Worm (Caenorhabditis elegans) whole organism, L4 larva: ENCODE results near the gene B0244.7.

Experiments used
- D1046.2 ChIP-seq: fragments of 200-800 bp; sonication (Bioruptor generic); IDR thresholded peaks from 2 replicates; pipeline ENCODE4 v1.3.6; 2022; ENCODE audit warnings: missing genetic modification characterization, missing compliant biosample characterization
- F44E2.7 ChIP-seq: fragments of 200-800 bp; sonication (Bioruptor generic); IDR thresholded peaks from 2 replicates; pipeline ENCODE4 v2.1.2; 2022; ENCODE audit warnings: missing genetic modification characterization, missing compliant biosample characterization
- R02D3.7 ChIP-seq: fragments of 150-350 bp; sonication (generic microtip); optimal IDR thresholded peaks from 3 replicates; lab custom pipeline; 2014; ENCODE audit warnings: missing biosample characterization, missing genetic modification characterization
- T26A8.4 ChIP-seq: fragments of 200-800 bp; sonication (Bioruptor generic); IDR thresholded peaks from 2 replicates; pipeline ENCODE4 v1.3.6; 2022; ENCODE audit warnings: missing genetic modification characterization, missing compliant biosample characterization
- Y105C5A.15 ChIP-seq: fragments of 200-800 bp; sonication (Bioruptor generic); IDR thresholded peaks from 2 replicates; pipeline ENCODE4 v1.3.6; 2022; ENCODE audit warnings: missing genetic modification characterization, missing compliant biosample characterization
- Y5F2A.4 ChIP-seq: fragments of 200-800 bp; sonication (Bioruptor generic); optimal IDR thresholded peaks from 2 replicates; lab custom pipeline; 2018; ENCODE audit warnings: mild to moderate bottlenecking, missing genetic modification characterization, missing compliant biosample characterization
- ZK546.5 ChIP-seq, 2 experiments: sonication (generic microtip); optimal IDR thresholded peaks; 2 replicates each; lab custom pipeline; 2017; ENCODE audit warnings: missing biosample characterization in 2 of 2, missing genetic modification characterization in 2 of 2
- aly-2 ChIP-seq: sonication (generic microtip); optimal IDR thresholded peaks from 2 replicates; lab custom pipeline; 2018; ENCODE audit warnings: missing biosample characterization, missing genetic modification characterization
- ama-1 ChIP-seq: fragments of 150-350 bp; optimal IDR thresholded peaks from 2 replicates; lab custom pipeline; 2014; ENCODE audit warnings: inconsistent platforms, mixed read lengths
- attf-4 ChIP-seq: sonication (generic microtip); optimal IDR thresholded peaks from 3 replicates; lab custom pipeline; 2017; ENCODE audit warnings: missing biosample characterization, missing genetic modification characterization
- ceh-32 ChIP-seq: sonication (generic microtip); optimal IDR thresholded peaks from 2 replicates; lab custom pipeline; 2016; ENCODE audit warnings: mild to moderate bottlenecking, missing genetic modification characterization, missing compliant biosample characterization; ENCODE audit not compliant: poor library complexity
- ceh-44 ChIP-seq: fragments of 200-800 bp; sonication (Bioruptor generic); IDR thresholded peaks from 2 replicates; pipeline ENCODE4 v1.3.6; 2022; ENCODE audit warnings: missing genetic modification reagents, missing genetic modification characterization, missing compliant biosample characterization
- ceh-62 ChIP-seq: sonication (generic microtip); optimal IDR thresholded peaks from 2 replicates; lab custom pipeline; 2017; ENCODE audit warnings: missing biosample characterization, missing genetic modification characterization
- ceh-82 ChIP-seq: sonication (generic microtip); optimal IDR thresholded peaks from 2 replicates; lab custom pipeline; 2017; ENCODE audit warnings: missing biosample characterization, missing genetic modification characterization
- ces-1 ChIP-seq: fragments of 150-350 bp; sonication (generic microtip); optimal IDR thresholded peaks from 4 replicates; lab custom pipeline; 2014; ENCODE audit warnings: missing biosample characterization, missing genetic modification reagents, missing genetic modification characterization
- ctbp-1 ChIP-seq: fragments of 200-800 bp; sonication (Bioruptor generic); IDR thresholded peaks from 2 replicates; pipeline ENCODE4 v1.3.6; 2022; ENCODE audit warnings: missing genetic modification reagents, missing genetic modification characterization, missing compliant biosample characterization
- daf-12 ChIP-seq: fragments of 150-350 bp; optimal IDR thresholded peaks from 2 replicates; lab custom pipeline; 2014; ENCODE audit warnings: missing biosample characterization, missing genetic modification reagents, missing genetic modification characterization
- daf-16 ChIP-seq, 3 experiments: sonication (generic microtip); optimal IDR thresholded peaks; 2 replicates each; lab custom pipeline; 2016 to 2017; ENCODE audit warnings: missing genetic modification characterization in 3 of 3, missing genetic modification reagents in 3 of 3, mild to moderate bottlenecking in 2 of 3, missing compliant biosample characterization in 2 of 3, missing biosample characterization in 1 of 3, moderate library complexity in 1 of 3
- daf-8 ChIP-seq: fragments of 200-800 bp; sonication (Bioruptor generic); IDR thresholded peaks from 2 replicates; pipeline ENCODE4 v1.3.6; 2022; ENCODE audit warnings: missing genetic modification characterization, missing compliant biosample characterization
- dmd-6 ChIP-seq: fragments of 200-800 bp; sonication (Bioruptor generic); IDR thresholded peaks from 2 replicates; pipeline ENCODE4 v1.3.6; 2022; ENCODE audit warnings: missing genetic modification reagents, missing genetic modification characterization, missing compliant biosample characterization
- dpl-1 ChIP-seq: fragments of 150-350 bp; optimal IDR thresholded peaks from 2 replicates; lab custom pipeline; 2014; ENCODE audit warnings: missing biosample characterization, missing genetic modification reagents, missing genetic modification characterization
- hif-1 ChIP-seq, 2 experiments: sonication (generic microtip); optimal IDR thresholded peaks; 2 replicates each; lab custom pipeline; 2016 to 2017; ENCODE audit warnings: missing compliant biosample characterization in 2 of 2, missing genetic modification characterization in 2 of 2, missing genetic modification reagents in 2 of 2, missing genotype in 2 of 2, mild to moderate bottlenecking in 1 of 2
- hlh-11 ChIP-seq: fragments of 200-800 bp; sonication (Bioruptor generic); optimal IDR thresholded peaks from 2 replicates; lab custom pipeline; 2018; ENCODE audit warnings: mild to moderate bottlenecking, missing genetic modification characterization, missing compliant biosample characterization
- hlh-30 ChIP-seq: sonication (generic microtip); optimal IDR thresholded peaks from 2 replicates; lab custom pipeline; 2017; ENCODE audit warnings: antibody characterized with exemption, mild to moderate bottlenecking, missing genetic modification characterization, missing compliant biosample characterization; ENCODE audit not compliant: insufficient read depth
- hmg-1.1 ChIP-seq: fragments of 200-800 bp; sonication (Bioruptor generic); IDR thresholded peaks from 2 replicates; pipeline ENCODE4 v1.3.6; 2022; ENCODE audit warnings: missing genetic modification reagents, missing genetic modification characterization, missing compliant biosample characterization
- lin-38 ChIP-seq: fragments of 200-800 bp; sonication (Bioruptor generic); IDR thresholded peaks from 2 replicates; pipeline ENCODE4 v1.3.6; 2022; ENCODE audit warnings: missing genetic modification reagents, missing genetic modification characterization, missing compliant biosample characterization
- lsy-2 ChIP-seq, 2 experiments: fragments of 150-350 bp in 1 of 2; sonication (generic microtip) in 1 of 2; optimal IDR thresholded peaks; 2 replicates each; lab custom pipeline; 2014 to 2017; ENCODE audit warnings: missing biosample characterization in 2 of 2, missing genetic modification characterization in 2 of 2
- madf-5 ChIP-seq, 2 experiments: fragments of 200-800 bp; sonication (Bioruptor generic); IDR thresholded peaks; 2 replicates each; pipeline ENCODE4 v1.3.6; 2022; ENCODE audit warnings: missing compliant biosample characterization in 2 of 2, missing genetic modification characterization in 2 of 2
- mdl-1 ChIP-seq, 2 experiments: fragments of 150-350 bp in 1 of 2; sonication (generic microtip) in 1 of 2; optimal IDR thresholded peaks; 2 replicates each; lab custom pipeline; 2014 to 2017; ENCODE audit warnings: missing biosample characterization in 2 of 2, missing genetic modification characterization in 2 of 2
- mep-1 ChIP-seq: fragments of 150-350 bp; sonication (generic microtip); optimal IDR thresholded peaks from 3 replicates; lab custom pipeline; 2014; ENCODE audit warnings: missing biosample characterization, missing genetic modification characterization
- mes-2 ChIP-seq: sonication (generic microtip); optimal IDR thresholded peaks from 2 replicates; lab custom pipeline; 2016; ENCODE audit warnings: missing genotype, mild to moderate bottlenecking, missing genetic modification characterization, missing compliant biosample characterization; ENCODE audit not compliant: poor library complexity, severe bottlenecking
- mxl-3 ChIP-seq: fragments of 200-800 bp; sonication (Bioruptor generic); optimal IDR thresholded peaks from 2 replicates; lab custom pipeline; 2018; ENCODE audit warnings: mild to moderate bottlenecking, missing genetic modification characterization, missing compliant biosample characterization
- nhr-28 ChIP-seq: fragments of 150-350 bp; optimal IDR thresholded peaks from 2 replicates; lab custom pipeline; 2014; ENCODE audit warnings: missing biosample characterization, missing genetic modification characterization
- nhr-42 ChIP-seq: fragments of 200-800 bp; sonication (Bioruptor generic); IDR thresholded peaks from 2 replicates; pipeline ENCODE4 v1.3.6; 2022; ENCODE audit warnings: missing genetic modification characterization, missing compliant biosample characterization
- nhr-6 ChIP-seq: fragments of 150-350 bp; optimal IDR thresholded peaks from 2 replicates; lab custom pipeline; 2014; ENCODE audit warnings: missing biosample characterization, missing genetic modification characterization
- nhr-76 ChIP-seq: fragments of 150-350 bp; optimal IDR thresholded peaks from 2 replicates; lab custom pipeline; 2014; ENCODE audit warnings: missing biosample characterization, missing genetic modification characterization
- pha-4 ChIP-seq, 2 experiments: fragments of 150-350 bp in 1 of 2; fragments of 200-800 bp in 1 of 2; sonication (Bioruptor generic) in 1 of 2; IDR thresholded peaks in 1 of 2; optimal IDR thresholded peaks in 1 of 2; 2 replicates each; pipeline versions ENCODE4 v1.3.6 to Lab custom; 2014 to 2022; ENCODE audit warnings: missing genetic modification characterization in 2 of 2, missing genetic modification reagents in 2 of 2, missing biosample characterization in 1 of 2, missing compliant biosample characterization in 1 of 2
- pqm-1 ChIP-seq: sonication (generic microtip); optimal IDR thresholded peaks from 2 replicates; lab custom pipeline; 2017; ENCODE audit warnings: missing biosample characterization, missing genetic modification characterization
- rbr-2 ChIP-seq: sonication (generic microtip); optimal IDR thresholded peaks from 2 replicates; lab custom pipeline; 2016; ENCODE audit warnings: missing genotype, missing genetic modification characterization, missing compliant biosample characterization
- skn-1 ChIP-seq: fragments of 150-350 bp; optimal IDR thresholded peaks from 2 replicates; lab custom pipeline; 2014; ENCODE audit warnings: missing biosample characterization, missing genetic modification characterization
- tra-1 ChIP-seq: fragments of 200-800 bp; sonication (Bioruptor generic); IDR thresholded peaks from 2 replicates; pipeline ENCODE4 v1.3.6; 2022; ENCODE audit warnings: missing genetic modification reagents, missing genetic modification characterization, missing compliant biosample characterization
- unc-130 ChIP-seq: sonication (generic microtip); optimal IDR thresholded peaks from 2 replicates; lab custom pipeline; 2016; ENCODE audit warnings: missing genetic modification reagents, missing genetic modification characterization, missing compliant biosample characterization
- unc-39 ChIP-seq: sonication (generic microtip); optimal IDR thresholded peaks from 2 replicates; lab custom pipeline; 2017; ENCODE audit warnings: missing biosample characterization, missing genetic modification characterization
- unc-62 ChIP-seq, 3 experiments: fragments of 150-350 bp in 1 of 3; sonication (generic microtip); optimal IDR thresholded peaks in 2 of 3; peaks in 1 of 3; 1 replicate in 1 of 3; 2 replicates in 2 of 3; lab custom pipeline; 2014 to 2017; ENCODE audit warnings: missing biosample characterization in 3 of 3, missing genetic modification characterization in 3 of 3, missing genetic modification reagents in 3 of 3, missing genotype in 1 of 3
- vab-7 ChIP-seq: fragments of 200-800 bp; sonication (Bioruptor generic); IDR thresholded peaks from 2 replicates; pipeline ENCODE4 v1.3.6; 2022; ENCODE audit warnings: missing genetic modification reagents, missing genetic modification characterization, missing compliant biosample characterization
- zfp-3 ChIP-seq: fragments of 200-800 bp; sonication (Bioruptor generic); conservative IDR thresholded peaks from 2 replicates; pipeline ENCODE4 v1.3.6; 2022; ENCODE audit warnings: missing genetic modification reagents, missing genetic modification characterization, missing compliant biosample characterization

Gene B0244.7

DNA sequence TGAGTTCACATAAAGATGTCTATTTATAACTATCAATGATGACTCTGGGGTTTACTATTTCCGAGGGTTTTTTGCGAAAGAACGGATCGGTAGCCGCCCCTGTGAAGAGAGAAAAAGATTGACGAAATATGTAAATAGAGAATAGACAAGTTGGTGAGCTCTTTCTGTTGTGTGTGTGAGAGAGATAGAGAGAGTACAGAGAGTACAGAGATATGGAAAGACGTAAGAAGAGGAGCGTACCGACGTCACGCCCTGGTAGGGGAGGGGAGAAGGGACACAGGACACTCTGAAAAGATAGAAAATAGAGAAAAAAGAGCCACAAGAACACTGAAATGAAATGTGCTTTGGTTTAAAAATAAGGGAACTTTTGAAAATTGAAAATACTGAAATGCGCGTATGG, 43.1 kb upstream of the B0244.7 start (continued):
- no peak for TF ChIP-seq ceh-44 (GFP tag; lab: Robert Waterston, UW)
- peak; percentile 44; the same call in 1 of the 2 replicates for TF ChIP-seq ctbp-1 (GFP tag; lab: Robert Waterston, UW)
- no peak for TF ChIP-seq D1046.2 (GFP tag; lab: Robert Waterston, UW)
- TF ChIP-seq aly-2 = no peak
- no peak for TF ChIP-seq attf-4 (tag; lab: Kevin White, UChicago)
- peak; percentile 35; the same call in 1 of the 2 replicates for TF ChIP-seq T26A8.4 (GFP tag; lab: Robert Waterston, UW)
- TF ChIP-seq ama-1 = no peak
- no peak for TF ChIP-seq pha-4 (GFP tag; IDR thresholded peaks at IDR 0.05; lab: Robert Waterston, UW)
- peak; percentile 73 for TF ChIP-seq pha-4 (tag; optimal IDR thresholded peaks at IDR 0.05; lab: Kevin White, UChicago)
- TF ChIP-seq Y105C5A.15 (GFP tag; lab: Robert Waterston, UW) = no peak
- no peak for TF ChIP-seq ces-1 (GFP tag; lab: Kevin White, UChicago)
- TF ChIP-seq mxl-3 (GFP tag; lab: Kevin White, UChicago) = no peak
- TF ChIP-seq hif-1 (tag; optimal IDR thresholded peaks at IDR 0.05; lab: Kevin White, UChicago) = no peak
- peak; percentile 47 for TF ChIP-seq mes-2
- TF ChIP-seq lsy-2 (tag; optimal IDR thresholded peaks at IDR 0.05; lab: Kevin White, UChicago) = peak in 1 of 2 experiments; percentile 64
- no peak for TF ChIP-seq skn-1 (tag; lab: Kevin White, UChicago)
- no peak for TF ChIP-seq zfp-3
- TF ChIP-seq mdl-1 (tag; optimal IDR thresholded peaks at IDR 0.05; lab: Kevin White, UChicago) = peak in 1 of 2 experiments; percentile 51
- peak; percentile 66 for TF ChIP-seq mep-1
- no peak for TF ChIP-seq daf-16 (GFP tag; optimal IDR thresholded peaks at IDR 0.05; lab: Kevin White, UChicago)
- TF ChIP-seq daf-16 (tag; optimal IDR thresholded peaks at IDR 0.05; lab: Kevin White, UChicago) = peak; percentile 58
- TF ChIP-seq nhr-76 (tag; lab: Kevin White, UChicago) = no peak
- TF ChIP-seq ceh-82 (tag; lab: Kevin White, UChicago) = no peak
- TF ChIP-seq madf-5 (GFP tag; IDR thresholded peaks at IDR 0.05; lab: Robert Waterston, UW) = no peak
- no peak for TF ChIP-seq unc-130 (GFP tag; lab: Kevin White, UChicago)
- TF ChIP-seq rbr-2 = peak; percentile 44
- no peak for TF ChIP-seq daf-12 (tag; lab: Kevin White, UChicago)
- no peak for TF ChIP-seq Y5F2A.4 (GFP tag; lab: Kevin White, UChicago)
- no peak for TF ChIP-seq tra-1 (GFP tag; lab: Robert Waterston, UW)
- no peak for TF ChIP-seq nhr-42 (GFP tag; lab: Robert Waterston, UW)
- TF ChIP-seq unc-39 (tag; lab: Kevin White, UChicago) = no peak
- TF ChIP-seq R02D3.7 (tag; lab: Kevin White, UChicago) = no peak
- peak; percentile 40 for TF ChIP-seq nhr-28
- no peak for TF ChIP-seq ceh-62 (tag; lab: Kevin White, UChicago)
- TF ChIP-seq, all 104 proteins: peak for 18

DNA sequence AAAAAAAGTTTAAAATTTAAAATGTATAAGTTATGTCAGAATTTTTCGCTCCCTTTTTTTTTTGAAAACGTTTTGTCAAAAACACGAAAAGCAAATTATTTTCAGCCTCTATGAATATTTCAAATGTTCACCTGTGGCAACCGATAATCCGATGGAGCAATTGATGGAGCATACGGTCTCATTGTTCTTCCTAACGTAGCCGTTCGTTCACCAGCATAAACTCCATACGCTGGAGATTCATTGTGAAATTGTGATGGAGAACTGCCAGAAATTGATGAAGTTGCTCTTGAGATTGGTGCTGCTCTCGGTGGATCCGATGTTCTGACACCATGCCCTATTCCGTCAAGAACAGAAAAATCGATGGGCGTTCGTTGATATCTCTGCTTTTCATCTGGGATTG, 39.5 kb upstream of the B0244.7 start:
- TF ChIP-seq zfp-3 (no peak), dmd-6 (no peak), F44E2.7 (0 out of 2 replicates have a peak, but pooled peaks have one; percentile 21), unc-62 (GFP tag; optimal IDR thresholded peaks at IDR 0.05 in 1 of 2; lab: Kevin White, UChicago) (peak in 1 of 2 experiments; percentile 92), unc-62 (tag; optimal IDR thresholded peaks at IDR 0.05; lab: Kevin White, UChicago) (no peak)

DNA sequence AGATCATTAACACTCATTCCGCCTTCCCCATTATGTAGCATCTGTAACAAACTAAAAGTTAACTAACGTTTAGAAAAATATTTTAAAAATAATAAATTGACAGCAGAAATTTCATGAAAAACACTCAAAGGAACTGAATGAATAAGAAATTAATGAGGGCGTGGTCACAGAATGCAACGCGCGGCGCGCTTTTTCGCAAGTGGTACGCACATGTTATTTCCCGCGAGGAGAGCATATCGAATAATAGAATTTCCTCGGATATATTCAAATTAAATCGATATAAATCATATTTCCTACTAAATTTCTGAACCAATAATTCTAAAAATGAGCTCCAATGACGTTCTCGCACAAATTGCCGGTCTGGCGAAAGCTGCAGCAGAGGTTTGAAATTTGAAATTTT, 38.6 kb upstream of the B0244.7 start, which contains the start of the genes abi-1 and arle-14:
abi-1 (minus strand) TSS at position 51 of the 400 bp plus-strand sequence.
arle-14 (plus strand) TSS at position 217 of the 400 bp plus-strand sequence.
- TF ChIP-seq F44E2.7 (no peak), rbr-2 (peak; percentile 13), Y5F2A.4 (GFP tag; lab: Kevin White, UChicago) (no peak), hlh-30 (tag; lab: Kevin White, UChicago) (peak; percentile 17), hlh-11 (tag; lab: Kevin White, UChicago) (no peak), ctbp-1 (GFP tag; lab: Robert Waterston, UW) (no peak), pqm-1 (tag; lab: Kevin White, UChicago) (no peak), lsy-2 (tag; optimal IDR thresholded peaks at IDR 0.05; lab: Kevin White, UChicago) (no peak), vab-7 (GFP tag; lab: Robert Waterston, UW) (no peak), ZK546.5 (tag; optimal IDR thresholded peaks at IDR 0.05; lab: Kevin White, UChicago) (no peak), daf-16 (GFP tag; optimal IDR thresholded peaks at IDR 0.05; lab: Kevin White, UChicago) (no peak), daf-16 (tag; optimal IDR thresholded peaks at IDR 0.05; lab: Kevin White, UChicago) (peak; percentile 12), unc-39 (tag; lab: Kevin White, UChicago) (no peak), mes-2 (peak; percentile 71), T26A8.4 (GFP tag; lab: Robert Waterston, UW) (no peak), ceh-32 (no peak), lin-38 (GFP tag; lab: Robert Waterston, UW) (0 out of 2 replicates have a peak, but pooled peaks have one; percentile 25), daf-8 (GFP tag; lab: Robert Waterston, UW) (no peak), hmg-1.1 (GFP tag; lab: Robert Waterston, UW) (no peak), nhr-76 (tag; lab: Kevin White, UChicago) (no peak), dpl-1 (peak; percentile 9), nhr-6 (tag; lab: Kevin White, UChicago) (peak; percentile 12)
